Worm (Caenorhabditis elegans) whole organism, L4/young adult: ENCODE measurements around the gene ttbk-2.2.
"Not testable (repeated sequence)": the region's sequence is repeated elsewhere in the genome, so short reads cannot be mapped to it uniquely, and the experiment has no call there.

Experiments
- W03F9.2 ChIP-seq: fragments of 150-350 bp; optimal IDR thresholded peaks from 2 replicates; lab custom pipeline; 2014; ENCODE audit warnings: missing biosample characterization, missing genetic modification characterization
- dao-5 ChIP-seq: sonication (generic microtip); optimal IDR thresholded peaks from 2 replicates; lab custom pipeline; 2016; ENCODE audit warnings: missing genotype, missing genetic modification characterization, moderate library complexity, missing compliant biosample characterization
- him-1 ChIP-seq: sonication (generic microtip); optimal IDR thresholded peaks from 2 replicates; lab custom pipeline; 2016; ENCODE audit warnings: missing genotype, missing genetic modification reagents, missing genetic modification characterization, missing compliant biosample characterization

ttbk-2.2 gene

DNA sequence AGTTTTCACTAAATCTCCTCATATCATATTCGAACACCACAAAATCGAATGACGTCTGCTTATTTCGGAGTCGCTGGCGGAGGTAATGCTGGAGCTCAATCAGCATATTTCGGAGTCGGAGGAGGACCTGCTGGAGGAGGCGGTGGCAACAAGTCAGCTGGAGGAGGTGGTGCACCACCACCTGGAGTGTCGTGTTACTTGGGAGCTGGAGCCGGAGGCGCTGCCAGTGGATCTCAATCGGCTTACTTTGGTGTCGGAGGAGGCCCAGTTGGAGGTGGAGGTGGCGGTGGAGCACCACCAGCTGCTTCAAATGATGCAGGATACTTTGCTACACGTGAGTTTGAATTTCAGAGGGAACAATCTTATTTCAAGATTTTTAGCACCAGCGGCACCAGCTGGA is 50.3 kb downstream of the ttbk-2.2 start, which contains the start of gene ssq-4:
Gene ssq-4 (plus strand): TSS at position 19 of the 400 bp plus-strand sequence.
- TF ChIP-seq dao-5, W03F9.2, him-1 (tag; lab: Kevin White, UChicago): not testable (repeated sequence)
